Worm (Caenorhabditis elegans) whole organism, dauer: ENCODE results near the gene F22D3.4.

Experiments used
- unc-62 ChIP-seq: sonication (generic microtip); optimal IDR thresholded peaks from 2 replicates; lab custom pipeline; 2017; ENCODE audit warnings: missing biosample characterization, missing genetic modification reagents, missing genetic modification characterization

F22D3.4 gene

ce11 chrII:6927603-6928002 is at the start of gene F22D3.4:
F22D3.4 (minus strand) TSS chrII:6927603.
- no peak for TF ChIP-seq unc-62 (GFP tag; lab: Kevin White, UChicago)

- TF ChIP-seq unc-62 (GFP tag; lab: Kevin White, UChicago): no peak
Observed at ce11 chrII:6975725-6976124, 48.3 kb upstream of the F22D3.4 start.

- TF ChIP-seq unc-62 (GFP tag; lab: Kevin White, UChicago): no peak
Observed at ce11 chrII:6974011-6974410, 46.6 kb upstream of the F22D3.4 start.

- no peak for TF ChIP-seq unc-62 (GFP tag; lab: Kevin White, UChicago)
Observed at ce11 chrII:6973501-6973900, 46.1 kb upstream of the F22D3.4 start, which contains the start of gene sod-1. sod-1 (minus strand) TSS chrII:6973887.

- TF ChIP-seq unc-62 (GFP tag; lab: Kevin White, UChicago): no peak
Observed at ce11 chrII:6972185-6972737, 44.9 kb upstream of the F22D3.4 start, which contains the start of gene art-1. art-1 (minus strand) TSS chrII:6972235.

ce11 chrII:6970515-6970914 is 43.1 kb upstream of the F22D3.4 start, which contains the start of gene C15F1.5:
C15F1.5 (minus strand) TSS chrII:6970615.
- TF ChIP-seq unc-62 (GFP tag; lab: Kevin White, UChicago): no peak

- no peak for TF ChIP-seq unc-62 (GFP tag; lab: Kevin White, UChicago)
Observed at ce11 chrII:6968191-6968675, 40.8 kb upstream of the F22D3.4 start.

- no peak for TF ChIP-seq unc-62 (GFP tag; lab: Kevin White, UChicago)
Observed at ce11 chrII:6967618-6968017, 40.2 kb upstream of the F22D3.4 start, which contains the start of gene eif-2Bgamma. eif-2Bgamma (minus strand) TSS chrII:6967648.

- no peak for TF ChIP-seq unc-62 (GFP tag; lab: Kevin White, UChicago)
Observed at ce11 chrII:6965573-6965972, 38.2 kb upstream of the F22D3.4 start, which contains the start of gene tra-2. tra-2 (minus strand) TSS chrII:6965673.

- no peak for TF ChIP-seq unc-62 (GFP tag; lab: Kevin White, UChicago)
Observed at ce11 chrII:6958136-6958535, 30.7 kb upstream of the F22D3.4 start.

ce11 chrII:6955084-6955697 is 27.8 kb upstream of the F22D3.4 start:
- TF ChIP-seq unc-62 (GFP tag; lab: Kevin White, UChicago): no peak

ce11 chrII:6951250-6951806 is 23.9 kb upstream of the F22D3.4 start, which contains the start of the genes malt-1 and ceh-38:
malt-1 (minus strand) TSS chrII:6951300.
ceh-38 (plus strand) TSS chrII:6951526.
- no peak for TF ChIP-seq unc-62 (GFP tag; lab: Kevin White, UChicago)

- TF ChIP-seq unc-62 (GFP tag; lab: Kevin White, UChicago): no peak
Observed at ce11 chrII:6943299-6944051, 16.1 kb upstream of the F22D3.4 start.

- TF ChIP-seq unc-62 (GFP tag; lab: Kevin White, UChicago): no peak
Observed at ce11 chrII:6941520-6941919, 14.1 kb upstream of the F22D3.4 start.

ce11 chrII:6940726-6941230 is 13.4 kb upstream of the F22D3.4 start:
- TF ChIP-seq unc-62 (GFP tag; lab: Kevin White, UChicago): no peak
